Worm (Caenorhabditis elegans) whole organism, young adult: Measurements from ENCODE around the gene D1005.4.

Experiments used
- ceh-91 ChIP-seq: fragments of 200-800 bp; sonication (Bioruptor generic); IDR thresholded peaks from 2 replicates; pipeline ENCODE4 v1.3.6; 2022; ENCODE audit warnings: missing genetic modification reagents, missing genetic modification characterization, missing compliant biosample characterization
- dpff-1 ChIP-seq: sonication (generic microtip); optimal IDR thresholded peaks from 2 replicates; lab custom pipeline; 2017; ENCODE audit warnings: mild to moderate bottlenecking, missing genetic modification characterization, missing compliant biosample characterization
- hsf-1 ChIP-seq: fragments of 200-800 bp; sonication (Bioruptor generic); IDR thresholded peaks from 2 replicates; pipeline ENCODE4 v1.3.6; 2022; ENCODE audit warnings: missing genetic modification reagents, missing genetic modification characterization, missing compliant biosample characterization
- lin-40 ChIP-seq: sonication (generic microtip); optimal IDR thresholded peaks from 2 replicates; lab custom pipeline; 2016; ENCODE audit warnings: missing genetic modification characterization, mild to moderate bottlenecking, missing compliant biosample characterization, missing genotype, missing genetic modification reagents
- sdz-38 ChIP-seq: sonication (generic microtip); optimal IDR thresholded peaks from 2 replicates; lab custom pipeline; 2016; ENCODE audit warnings: missing genotype, missing genetic modification characterization, missing compliant biosample characterization
- unc-130 ChIP-seq: sonication (generic microtip); optimal IDR thresholded peaks from 2 replicates; lab custom pipeline; 2016; ENCODE audit warnings: missing genetic modification reagents, missing genetic modification characterization, missing compliant biosample characterization

DNA sequence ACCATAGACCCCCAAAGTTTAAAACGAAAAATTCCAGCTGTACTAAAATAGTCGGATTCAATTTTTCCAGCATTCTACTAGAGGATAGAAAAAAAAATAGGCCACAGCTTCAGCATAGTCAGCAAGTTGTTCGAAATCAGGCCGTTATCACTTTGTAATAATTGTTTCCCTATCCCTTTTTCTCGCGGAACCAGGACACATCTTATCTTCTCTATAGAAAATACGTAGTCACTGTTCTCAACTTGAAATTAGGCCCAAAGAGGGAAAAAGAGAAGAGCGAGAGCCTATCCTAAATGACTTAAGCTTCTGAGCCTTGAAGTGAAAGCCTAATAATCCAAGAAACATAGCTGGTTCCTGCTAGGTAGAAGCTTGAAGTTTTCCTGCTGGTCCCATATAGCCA lies 39.9 kb downstream of the D1005.4 start:
- TF ChIP-seq lin-40 (tag; lab: Kevin White, UChicago) (peak; percentile 22), hsf-1 (GFP tag; lab: Robert Waterston, UW) (no peak), ceh-91 (no peak), dpff-1 (no peak), unc-130 (GFP tag; lab: Kevin White, UChicago) (no peak), sdz-38 (tag; lab: Kevin White, UChicago) (no peak)
